Fruit fly (Drosophila melanogaster): ENCODE measurements around the gene CG1640.
A peak's percentile ranks its signal among the peaks of the same experiment; 100 is the strongest.

DNA sequence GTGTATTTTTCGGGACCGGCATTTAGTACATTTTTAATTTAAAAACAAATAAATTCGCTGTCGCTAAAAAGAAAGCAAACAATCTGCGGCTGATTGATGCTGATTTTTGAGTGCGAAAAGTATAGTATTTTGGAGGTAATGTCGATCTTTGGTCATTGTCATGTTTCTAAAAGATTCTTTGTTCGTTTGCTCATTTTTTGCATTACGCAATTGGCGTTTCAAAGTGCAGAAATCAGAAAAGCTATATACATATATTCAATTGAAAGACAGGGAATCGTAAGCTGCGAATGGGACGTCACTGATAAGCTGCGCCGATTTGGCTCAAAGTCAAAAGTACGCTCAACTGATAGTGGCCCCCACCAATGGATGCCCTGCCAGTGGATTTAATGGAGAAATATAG, 2.1 kb downstream of the CG1640 start:
- TF ChIP-seq EcR (GFP tag; optimal IDR thresholded peaks at IDR 0.05), result no peak
- no peak for TF ChIP-seq CG34367 (tag; optimal IDR thresholded peaks at IDR 0.05)
- 0 out of 2 replicates have a peak, but pooled peaks have one; percentile 19 for TF ChIP-seq CG12605 (GFP tag; IDR thresholded peaks at IDR 0.05)
- no peak for TF ChIP-seq CG13204 (GFP tag; optimal IDR thresholded peaks at IDR 0.05)
- no peak for TF ChIP-seq CG8159 (tag; optimal IDR thresholded peaks at IDR 0.05)
- no peak for TF ChIP-seq CG17806 (tag; optimal IDR thresholded peaks at IDR 0.05)
- TF ChIP-seq rn (GFP tag; IDR thresholded peaks at IDR 0.05), result no peak
- TF ChIP-seq CG15710 (tag; optimal IDR thresholded peaks at IDR 0.05), result no peak
- TF ChIP-seq Pif1B (GFP tag; optimal IDR thresholded peaks at IDR 0.05), result no peak
- no peak for TF ChIP-seq CG32121 (GFP tag; IDR thresholded peaks at IDR 0.05)
- TF ChIP-seq CG10348 (GFP tag; IDR thresholded peaks at IDR 0.05), result no peak
